Worm (Caenorhabditis elegans) whole organism, L4 larva: Measurements from ENCODE around the gene alh-3.

Experiments used
- aly-2 ChIP-seq: sonication (generic microtip); optimal IDR thresholded peaks from 2 replicates; lab custom pipeline; 2018; ENCODE audit warnings: missing biosample characterization, missing genetic modification characterization
- ama-1 ChIP-seq: fragments of 150-350 bp; optimal IDR thresholded peaks from 2 replicates; lab custom pipeline; 2014; ENCODE audit warnings: inconsistent platforms, mixed read lengths
- dve-1 ChIP-seq: sonication (generic microtip); optimal IDR thresholded peaks from 2 replicates; lab custom pipeline; 2017; ENCODE audit warnings: antibody characterized with exemption, mild to moderate bottlenecking, missing genetic modification characterization, missing compliant biosample characterization; ENCODE audit not compliant: insufficient read depth
- lin-13 ChIP-seq: fragments of 150-350 bp; optimal IDR thresholded peaks from 2 replicates; lab custom pipeline; 2014; ENCODE audit warnings: missing biosample characterization, missing genetic modification reagents, missing genetic modification characterization
- lin-39 ChIP-seq: fragments of 150-350 bp; optimal IDR thresholded peaks from 2 replicates; lab custom pipeline; 2014; ENCODE audit warnings: missing biosample characterization, missing genetic modification reagents, missing genetic modification characterization
- mep-1 ChIP-seq: fragments of 150-350 bp; sonication (generic microtip); optimal IDR thresholded peaks from 3 replicates; lab custom pipeline; 2014; ENCODE audit warnings: missing biosample characterization, missing genetic modification characterization
- nhr-76 ChIP-seq: fragments of 150-350 bp; optimal IDR thresholded peaks from 2 replicates; lab custom pipeline; 2014; ENCODE audit warnings: missing biosample characterization, missing genetic modification characterization

ce11 chrIV:11032288-11032687 is 9.9 kb downstream of the alh-3 start, which contains the start of gene hrg-6:
- TF ChIP-seq aly-2 (no peak), lin-13 (GFP tag; lab: Kevin White, UChicago) (no peak), dve-1 (tag; lab: Kevin White, UChicago) (no peak), nhr-76 (tag; lab: Kevin White, UChicago) (no peak), ama-1 (lab: Kevin White, UChicago) (no peak), mep-1 (no peak), lin-39 (no peak)
